Worm (Caenorhabditis elegans) whole organism, L4 larva: Measurements from ENCODE around the gene C30G12.4.
A peak's percentile ranks its signal among the peaks of the same experiment; 100 is the strongest.

Experiments used
- ceh-82 ChIP-seq: sonication (generic microtip); optimal IDR thresholded peaks from 2 replicates; lab custom pipeline; 2017; ENCODE audit warnings: missing biosample characterization, missing genetic modification characterization
- daf-12 ChIP-seq: fragments of 150-350 bp; optimal IDR thresholded peaks from 2 replicates; lab custom pipeline; 2014; ENCODE audit warnings: missing biosample characterization, missing genetic modification reagents, missing genetic modification characterization
- fkh-10 ChIP-seq: fragments of 150-350 bp; optimal IDR thresholded peaks from 2 replicates; lab custom pipeline; 2014; ENCODE audit warnings: missing biosample characterization, missing genetic modification reagents, missing genetic modification characterization
- hmg-1.1 ChIP-seq: fragments of 200-800 bp; sonication (Bioruptor generic); IDR thresholded peaks from 2 replicates; pipeline ENCODE4 v1.3.6; 2022; ENCODE audit warnings: missing genetic modification reagents, missing genetic modification characterization, missing compliant biosample characterization
- lir-3 ChIP-seq: sonication (generic microtip); optimal IDR thresholded peaks from 2 replicates; lab custom pipeline; 2016; ENCODE audit warnings: mild to moderate bottlenecking, missing genetic modification characterization, missing compliant biosample characterization
- mes-2 ChIP-seq: sonication (generic microtip); optimal IDR thresholded peaks from 2 replicates; lab custom pipeline; 2016; ENCODE audit warnings: missing genotype, mild to moderate bottlenecking, missing genetic modification characterization, missing compliant biosample characterization; ENCODE audit not compliant: poor library complexity, severe bottlenecking
- pqm-1 ChIP-seq: sonication (generic microtip); optimal IDR thresholded peaks from 2 replicates; lab custom pipeline; 2017; ENCODE audit warnings: missing biosample characterization, missing genetic modification characterization

DNA sequence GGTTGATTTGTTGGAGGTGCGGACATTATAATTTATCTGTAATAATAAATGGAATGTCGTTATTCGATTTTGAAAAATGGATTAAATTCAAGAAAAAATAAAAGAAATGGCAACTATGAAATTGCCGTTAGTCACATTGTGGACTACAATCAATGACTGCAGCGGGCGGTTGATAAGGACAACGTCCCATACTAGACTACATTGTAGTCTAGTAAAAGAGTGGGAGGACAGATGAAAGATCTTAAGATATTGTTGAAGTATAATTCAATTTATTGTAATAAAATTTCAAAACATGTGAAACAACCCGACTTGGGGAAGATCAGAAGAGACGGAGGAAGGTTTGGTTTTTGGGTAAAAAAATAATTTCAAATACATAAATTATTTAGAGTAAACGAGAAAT lies 10.0 kb upstream of the C30G12.4 start, which contains the start of the genes prx-13 and ada-2:
- peak; percentile 5 for TF ChIP-seq lir-3 (tag; lab: Kevin White, UChicago)
- no peak for TF ChIP-seq mes-2 (tag; lab: Kevin White, UChicago)
- no peak for TF ChIP-seq ceh-82 (tag; lab: Kevin White, UChicago)
- no peak for TF ChIP-seq fkh-10 (GFP tag; lab: Kevin White, UChicago)
- peak; percentile 76 for TF ChIP-seq pqm-1
- no peak for TF ChIP-seq daf-12
- no peak for TF ChIP-seq hmg-1.1
